Fruit fly (Drosophila melanogaster) whole organism, embryonic: ENCODE measurements around the gene CG5290.

ENCODE experiments used
- Atf6 ChIP-seq: fragments of 200-800 bp; sonication (Bioruptor generic); IDR thresholded peaks from 2 replicates; pipeline ENCODE4 v1.3.6; 2022; ENCODE audit warnings: missing biosample characterization, missing genetic modification characterization
- B-H1 ChIP-seq: fragments of 200-800 bp; sonication (Bioruptor generic); IDR thresholded peaks from 3 replicates; pipeline ENCODE4 v1.3.6; 2022; ENCODE audit warnings: missing biosample characterization, missing genetic modification characterization
- BtbVII ChIP-seq: fragments of 200-800 bp; sonication (Bioruptor generic); optimal IDR thresholded peaks from 3 replicates; lab custom pipeline; 2017; ENCODE audit warnings: missing biosample characterization, mild to moderate bottlenecking, missing genetic modification characterization
- CG1024 ChIP-seq: fragments of 200-800 bp; sonication (Bioruptor generic); IDR thresholded peaks from 2 replicates; pipeline ENCODE4 v1.3.6; 2022; ENCODE audit warnings: missing biosample characterization, missing genetic modification characterization
- CG10565 ChIP-seq: fragments of 200-800 bp; sonication (Bioruptor generic); optimal IDR thresholded peaks from 3 replicates; lab custom pipeline; 2016; ENCODE audit warnings: missing biosample characterization, mild to moderate bottlenecking, missing genetic modification characterization
- CG10654 ChIP-seq: fragments of 200-800 bp; sonication (Bioruptor generic); optimal IDR thresholded peaks from 2 replicates; lab custom pipeline; 2016; ENCODE audit warnings: missing biosample characterization, missing genetic modification characterization
- CG11695 ChIP-seq: fragments of 200-800 bp; sonication (Bioruptor generic); IDR thresholded peaks from 3 replicates; pipeline ENCODE4 v1.3.6; 2022; ENCODE audit warnings: missing biosample characterization, missing genetic modification characterization
- CG12744 ChIP-seq: fragments of 200-800 bp; sonication (Bioruptor generic); optimal IDR thresholded peaks from 2 replicates; lab custom pipeline; 2016; ENCODE audit warnings: missing biosample characterization, missing genetic modification characterization
- CG14965 ChIP-seq: fragments of 200-800 bp; sonication (Bioruptor generic); optimal IDR thresholded peaks from 2 replicates; lab custom pipeline; 2016; ENCODE audit warnings: missing biosample characterization, missing genetic modification characterization, borderline replicate concordance
- CG15601 ChIP-seq: fragments of 200-800 bp; sonication (Bioruptor generic); optimal IDR thresholded peaks from 3 replicates; lab custom pipeline; 2019; ENCODE audit warnings: missing biosample characterization, mild to moderate bottlenecking, missing genetic modification characterization, moderate library complexity
- CG17361 ChIP-seq: fragments of 200-800 bp; sonication (Bioruptor generic); IDR thresholded peaks from 3 replicates; pipeline ENCODE4 v1.3.6; 2022; ENCODE audit warnings: missing biosample characterization, missing genetic modification characterization
- CG18599 ChIP-seq: fragments of 200-800 bp; sonication (Bioruptor generic); optimal IDR thresholded peaks from 3 replicates; lab custom pipeline; 2017; ENCODE audit warnings: missing biosample characterization, missing genetic modification characterization, mild to moderate bottlenecking, moderate library complexity, missing genetic modification reagents
- CG31441 ChIP-seq: fragments of 200-800 bp; sonication (Bioruptor generic); IDR thresholded peaks from 2 replicates; pipeline ENCODE4 v1.3.6; 2022; ENCODE audit warnings: missing biosample characterization, missing genetic modification characterization
- CG3281 ChIP-seq: fragments of 200-800 bp; sonication (Bioruptor generic); optimal IDR thresholded peaks from 3 replicates; lab custom pipeline; 2017; ENCODE audit warnings: missing biosample characterization, mild to moderate bottlenecking, missing genetic modification characterization
- CG34224 ChIP-seq: fragments of 200-800 bp; sonication (Bioruptor generic); IDR thresholded peaks from 3 replicates; pipeline ENCODE4 v1.3.6; 2022; ENCODE audit warnings: missing biosample characterization, missing genetic modification characterization; ENCODE audit not compliant: partially characterized antibody
- CG3847 ChIP-seq: fragments of 200-800 bp; sonication (Bioruptor generic); IDR thresholded peaks from 2 replicates; pipeline ENCODE4 v1.3.6; 2022; ENCODE audit warnings: missing biosample characterization, missing genetic modification characterization
- CG4617 ChIP-seq: fragments of 200-800 bp; sonication (Bioruptor generic); optimal IDR thresholded peaks from 3 replicates; lab custom pipeline; 2016; ENCODE audit warnings: missing biosample characterization, missing genetic modification characterization, borderline replicate concordance
- CG4707 ChIP-seq: fragments of 200-800 bp; sonication (Bioruptor generic); optimal IDR thresholded peaks from 2 replicates; lab custom pipeline; 2018; ENCODE audit warnings: missing biosample characterization, mild to moderate bottlenecking, missing genetic modification characterization, moderate library complexity
- CG6175 ChIP-seq: fragments of 200-800 bp; sonication (Bioruptor generic); IDR thresholded peaks from 3 replicates; pipeline ENCODE4 v1.3.6; 2022; ENCODE audit warnings: missing biosample characterization, missing genetic modification characterization
- CG7839 ChIP-seq: fragments of 200-800 bp; sonication (Bioruptor generic); optimal IDR thresholded peaks from 3 replicates; lab custom pipeline; 2018; ENCODE audit warnings: missing biosample characterization, mild to moderate bottlenecking, missing genetic modification characterization, moderate library complexity
- CG7963 ChIP-seq: fragments of 200-800 bp; sonication (Bioruptor generic); IDR thresholded peaks from 3 replicates; pipeline ENCODE4 v1.3.6; 2022; ENCODE audit warnings: missing biosample characterization, missing genetic modification characterization; ENCODE audit not compliant: partially characterized antibody
- CG9437 ChIP-seq: fragments of 200-800 bp; sonication (Bioruptor generic); optimal IDR thresholded peaks from 2 replicates; lab custom pipeline; 2018; ENCODE audit warnings: missing biosample characterization, mild to moderate bottlenecking, missing genetic modification characterization
- CG9932 ChIP-seq: fragments of 200-800 bp; sonication (Bioruptor generic); IDR thresholded peaks from 2 replicates; pipeline ENCODE4 v1.3.6; 2022; ENCODE audit warnings: missing biosample characterization, missing genetic modification characterization
- Chrac-16 ChIP-seq: fragments of 200-800 bp; sonication (Bioruptor generic); optimal IDR thresholded peaks from 3 replicates; lab custom pipeline; 2016; ENCODE audit warnings: missing biosample characterization, missing genetic modification characterization
- Dbx ChIP-seq: fragments of 200-800 bp; sonication (Bioruptor generic); IDR thresholded peaks from 3 replicates; pipeline ENCODE4 v1.3.6; 2022; ENCODE audit warnings: missing biosample characterization, missing genetic modification characterization
- Dek ChIP-seq: fragments of 200-800 bp; sonication (Bioruptor generic); optimal IDR thresholded peaks from 3 replicates; lab custom pipeline; 2019; ENCODE audit warnings: missing biosample characterization, mild to moderate bottlenecking, missing genetic modification characterization, moderate library complexity
- Eip74EF ChIP-seq, 2 experiments: fragments of 200-800 bp in 1 of 2; fragments of >200 bp in 1 of 2; sonication (Bioruptor generic) in 1 of 2; optimal IDR thresholded peaks; 2 replicates each; lab custom pipeline; 2017 to 2019; ENCODE audit warnings: missing biosample characterization in 2 of 2, missing genetic modification characterization in 2 of 2, mild to moderate bottlenecking in 1 of 2, moderate library complexity in 1 of 2
- Fer1 ChIP-seq: fragments of 200-800 bp; sonication (Bioruptor generic); optimal IDR thresholded peaks from 2 replicates; lab custom pipeline; 2017; ENCODE audit warnings: missing biosample characterization, mild to moderate bottlenecking, missing genetic modification characterization
- Fer2 ChIP-seq: fragments of 200-800 bp; sonication (Bioruptor generic); optimal IDR thresholded peaks from 2 replicates; lab custom pipeline; 2018; ENCODE audit warnings: missing biosample characterization, mild to moderate bottlenecking, missing genetic modification characterization, moderate library complexity
- Neu2 ChIP-seq: fragments of 200-800 bp; sonication (Bioruptor generic); optimal IDR thresholded peaks from 3 replicates; lab custom pipeline; 2016; ENCODE audit warnings: missing biosample characterization, missing genetic modification characterization, borderline replicate concordance
- Sox102F ChIP-seq: fragments of 200-800 bp; sonication (Bioruptor generic); optimal IDR thresholded peaks from 2 replicates; lab custom pipeline; 2018; ENCODE audit warnings: missing biosample characterization, mild to moderate bottlenecking, missing genetic modification characterization, moderate library complexity
- ash1 ChIP-seq: fragments of 200-800 bp; sonication (Bioruptor generic); optimal IDR thresholded peaks from 2 replicates; lab custom pipeline; 2018; ENCODE audit warnings: missing biosample characterization, mild to moderate bottlenecking, missing genetic modification characterization
- bigmax ChIP-seq: fragments of 200-800 bp; sonication (Bioruptor generic); optimal IDR thresholded peaks from 2 replicates; lab custom pipeline; 2018; ENCODE audit warnings: missing biosample characterization, mild to moderate bottlenecking, missing genetic modification characterization
- bowl ChIP-seq: fragments of 200-800 bp; sonication (Bioruptor generic); IDR thresholded peaks from 2 replicates; pipeline ENCODE4 v1.3.6; 2022; ENCODE audit warnings: missing biosample characterization, missing genetic modification characterization
- cas ChIP-seq: fragments of 200-800 bp; sonication (Bioruptor generic); IDR thresholded peaks from 2 replicates; pipeline ENCODE4 v1.3.6; 2022; ENCODE audit warnings: missing biosample characterization, missing genetic modification characterization
- cg ChIP-seq: fragments of 200-800 bp; sonication (Bioruptor generic); optimal IDR thresholded peaks from 3 replicates; lab custom pipeline; 2019; ENCODE audit warnings: missing biosample characterization, mild to moderate bottlenecking, missing genetic modification characterization, moderate library complexity
- ci ChIP-seq: fragments of 200-800 bp; sonication (Bioruptor generic); IDR thresholded peaks from 3 replicates; pipeline ENCODE4 v1.3.6; 2022; ENCODE audit warnings: missing biosample characterization, missing genetic modification characterization
- da ChIP-seq: fragments of 200-800 bp; sonication (Bioruptor generic); optimal IDR thresholded peaks from 2 replicates; lab custom pipeline; 2016; ENCODE audit warnings: missing biosample characterization, missing genetic modification characterization
- dpn ChIP-seq, 2 experiments: fragments of 200-800 bp; sonication (Bioruptor generic); optimal IDR thresholded peaks; 3 replicates each; lab custom pipeline; 2016; ENCODE audit warnings: missing biosample characterization in 2 of 2, missing genetic modification characterization in 2 of 2
- fru ChIP-seq: fragments of >200 bp; optimal IDR thresholded peaks from 2 replicates; lab custom pipeline; 2017
- fu2 ChIP-seq: fragments of 200-800 bp; sonication (Bioruptor generic); optimal IDR thresholded peaks from 2 replicates; lab custom pipeline; 2016; ENCODE audit warnings: missing biosample characterization, missing genetic modification characterization
- gsb-n ChIP-seq: fragments of 200-800 bp; sonication (Bioruptor generic); optimal IDR thresholded peaks from 3 replicates; lab custom pipeline; 2018; ENCODE audit warnings: missing biosample characterization, mild to moderate bottlenecking, missing genetic modification characterization
- inv ChIP-seq: fragments of 200-800 bp; sonication (Bioruptor generic); IDR thresholded peaks from 2 replicates; pipeline ENCODE4 v1.3.6; 2022; ENCODE audit warnings: missing biosample characterization, missing genetic modification characterization; ENCODE audit not compliant: partially characterized antibody
- p53 ChIP-seq: fragments of 200-800 bp; sonication (Bioruptor generic); optimal IDR thresholded peaks from 2 replicates; lab custom pipeline; 2016; ENCODE audit warnings: missing biosample characterization, missing genetic modification characterization
- prd ChIP-seq, 3 experiments: fragments of >200 bp in 2 of 3; fragments of 200-800 bp in 1 of 3; sonication (Bioruptor generic) in 1 of 3; optimal IDR thresholded peaks in 2 of 3; IDR thresholded peaks in 1 of 3; 2 replicates in 2 of 3; 3 replicates in 1 of 3; pipeline versions ENCODE4 v1.3.6 to Lab custom; 2017 to 2022; ENCODE audit warnings: missing biosample characterization in 1 of 3, missing genetic modification characterization in 1 of 3
- row ChIP-seq: fragments of 200-800 bp; sonication (Bioruptor generic); IDR thresholded peaks from 3 replicates; pipeline ENCODE4 v1.3.6; 2022; ENCODE audit warnings: missing biosample characterization, missing genetic modification characterization
- sisA ChIP-seq: fragments of 200-800 bp; sonication (Bioruptor generic); IDR thresholded peaks from 2 replicates; pipeline ENCODE4 v1.3.6; 2022; ENCODE audit warnings: missing biosample characterization, missing genetic modification characterization
- so ChIP-seq: fragments of 200-800 bp; sonication (Bioruptor generic); IDR thresholded peaks from 3 replicates; pipeline ENCODE4 v1.3.6; 2022; ENCODE audit warnings: missing biosample characterization, missing genetic modification characterization
- ssp ChIP-seq: fragments of 200-800 bp; sonication (Bioruptor generic); IDR thresholded peaks from 2 replicates; pipeline ENCODE4 v1.3.6; 2022; ENCODE audit warnings: missing biosample characterization, missing genetic modification characterization
- stwl ChIP-seq: fragments of 200-800 bp; sonication (Bioruptor generic); optimal IDR thresholded peaks from 3 replicates; lab custom pipeline; 2018; ENCODE audit warnings: missing biosample characterization, mild to moderate bottlenecking, missing genetic modification characterization, moderate library complexity
- zfh1 ChIP-seq: fragments of 200-800 bp; sonication (Bioruptor generic); IDR thresholded peaks from 3 replicates; pipeline ENCODE4 v1.3.6; 2022; ENCODE audit warnings: missing biosample characterization, missing genetic modification characterization

The CG5290 gene

dm6 chr3L:17912448-17912847 lies at the start of gene CG5290 (continued):
- TF ChIP-seq CG11695 (GFP tag; lab: Robert Waterston, UW) (no peak), fru (no peak), zfh1 (GFP tag; lab: Robert Waterston, UW) (no peak), CG9437 (GFP tag; lab: Kevin White, UChicago) (peak; percentile 19), Atf6 (no peak), bowl (GFP tag; lab: Robert Waterston, UW) (no peak), stwl (tag; lab: Kevin White, UChicago) (peak; percentile 76), ci (GFP tag; lab: Robert Waterston, UW) (no peak), inv (GFP tag; lab: Robert Waterston, UW) (peak; percentile 52; the same call in 1 of the 2 replicates), CG4617 (GFP tag; lab: Kevin White, UChicago) (peak; percentile 7), CG10654 (GFP tag; lab: Kevin White, UChicago) (no peak), CG14965 (no peak), Fer1 (GFP tag; lab: Kevin White, UChicago) (peak; percentile 6), Eip74EF (GFP tag; optimal IDR thresholded peaks at IDR 0.05; lab: Kevin White, UChicago) (no peak), row (GFP tag; lab: Robert Waterston, UW) (peak; percentile 62; the same call in 2 of the 3 replicates), Dek (tag; lab: Kevin White, UChicago) (no peak), BtbVII (GFP tag; lab: Kevin White, UChicago) (no peak), CG15601 (tag; lab: Kevin White, UChicago) (no peak), Sox102F (GFP tag; lab: Kevin White, UChicago) (no peak), CG6175 (GFP tag; lab: Robert Waterston, UW) (no peak), Chrac-16 (GFP tag; lab: Kevin White, UChicago) (peak; percentile 42), da (GFP tag; lab: Kevin White, UChicago) (no peak), CG4707 (GFP tag; lab: Kevin White, UChicago) (no peak), CG1024 (GFP tag; lab: Robert Waterston, UW) (no peak), ssp (no peak), CG7839 (tag; lab: Kevin White, UChicago) (peak; percentile 9), dpn (GFP tag; optimal IDR thresholded peaks at IDR 0.05; lab: Kevin White, UChicago) (peak; percentile 20 to 36), CG17361 (peak; percentile 40; the same call in 2 of the 3 replicates), CG18599 (GFP tag; lab: Kevin White, UChicago) (no peak), gsb-n (tag; lab: Kevin White, UChicago) (no peak), Dbx (GFP tag; lab: Robert Waterston, UW) (no peak), sisA (GFP tag; lab: Robert Waterston, UW) (no peak), Fer2 (tag; lab: Kevin White, UChicago) (no peak), fu2 (peak; percentile 8), B-H1 (no peak), CG3281 (peak; percentile 5), CG3847 (peak; percentile 17; the same call in 1 of the 2 replicates), ash1 (GFP tag; lab: Kevin White, UChicago) (no peak), prd (optimal IDR thresholded peaks at IDR 0.05; lab: Kevin White, UChicago) (no peak), prd (GFP tag; IDR thresholded peaks at IDR 0.05; lab: Robert Waterston, UW) (no peak), CG10565 (GFP tag; lab: Kevin White, UChicago) (no peak), so (no peak), bigmax (no peak), CG9932 (GFP tag; lab: Robert Waterston, UW) (0 out of 2 replicates have a peak, but pooled peaks have one; percentile 15), Neu2 (no peak), CG7963 (GFP tag; lab: Robert Waterston, UW) (no peak), p53 (no peak), CG12744 (GFP tag; lab: Kevin White, UChicago) (no peak), CG31441 (no peak), cas (GFP tag; lab: Robert Waterston, UW) (no peak), cg (no peak), CG34224 (0 out of 3 replicates have a peak, but pooled peaks have one; percentile 41)
